Worm (Caenorhabditis elegans) whole organism, L2 larva: Measurements from ENCODE around the gene ift-74.

ENCODE experiments used
- blmp-1 ChIP-seq: sonication (generic microtip); optimal IDR thresholded peaks from 2 replicates; lab custom pipeline; 2017; ENCODE audit warnings: missing genetic modification characterization, mild to moderate bottlenecking, missing compliant biosample characterization, antibody characterized with exemption, moderate library complexity; ENCODE audit not compliant: insufficient read depth
- ceh-16 ChIP-seq: fragments of 150-350 bp; optimal IDR thresholded peaks from 2 replicates; lab custom pipeline; 2014; ENCODE audit warnings: missing biosample characterization, missing genetic modification characterization
- fos-1 ChIP-seq: fragments of 150-350 bp; optimal IDR thresholded peaks from 2 replicates; lab custom pipeline; 2014; ENCODE audit warnings: missing biosample characterization, missing genetic modification characterization
- lsy-2 ChIP-seq, 2 experiments: fragments of 150-350 bp in 1 of 2; sonication (generic microtip) in 1 of 2; optimal IDR thresholded peaks; 2 replicates each; lab custom pipeline; 2014 to 2017; ENCODE audit warnings: missing biosample characterization in 2 of 2, missing genetic modification characterization in 2 of 2
- mdl-1 ChIP-seq, 2 experiments: fragments of 150-350 bp in 1 of 2; sonication (generic microtip) in 1 of 2; optimal IDR thresholded peaks; 2 replicates each; lab custom pipeline; 2017; ENCODE audit warnings: missing biosample characterization in 2 of 2, missing genetic modification characterization in 2 of 2
- nhr-10 ChIP-seq: sonication (generic microtip); optimal IDR thresholded peaks from 2 replicates; lab custom pipeline; 2017; ENCODE audit warnings: missing biosample characterization, missing genetic modification characterization
- nhr-12 ChIP-seq: fragments of 150-350 bp; optimal IDR thresholded peaks from 2 replicates; lab custom pipeline; 2014; ENCODE audit warnings: missing biosample characterization, missing genetic modification characterization
- nhr-23 ChIP-seq: fragments of 150-350 bp; optimal IDR thresholded peaks from 2 replicates; lab custom pipeline; 2014; ENCODE audit warnings: missing biosample characterization, missing genetic modification reagents, missing genetic modification characterization
- nhr-77 ChIP-seq: fragments of 150-350 bp; optimal IDR thresholded peaks from 2 replicates; lab custom pipeline; 2014; ENCODE audit warnings: missing biosample characterization, missing genetic modification characterization
- unc-39 ChIP-seq: fragments of 150-350 bp; optimal IDR thresholded peaks from 2 replicates; lab custom pipeline; 2014; ENCODE audit warnings: missing biosample characterization, missing genetic modification characterization
- unc-55 ChIP-seq: fragments of 150-350 bp; sonication (generic microtip); optimal IDR thresholded peaks from 3 replicates; lab custom pipeline; 2014; ENCODE audit warnings: missing biosample characterization, missing genetic modification reagents, missing genetic modification characterization

DNA sequence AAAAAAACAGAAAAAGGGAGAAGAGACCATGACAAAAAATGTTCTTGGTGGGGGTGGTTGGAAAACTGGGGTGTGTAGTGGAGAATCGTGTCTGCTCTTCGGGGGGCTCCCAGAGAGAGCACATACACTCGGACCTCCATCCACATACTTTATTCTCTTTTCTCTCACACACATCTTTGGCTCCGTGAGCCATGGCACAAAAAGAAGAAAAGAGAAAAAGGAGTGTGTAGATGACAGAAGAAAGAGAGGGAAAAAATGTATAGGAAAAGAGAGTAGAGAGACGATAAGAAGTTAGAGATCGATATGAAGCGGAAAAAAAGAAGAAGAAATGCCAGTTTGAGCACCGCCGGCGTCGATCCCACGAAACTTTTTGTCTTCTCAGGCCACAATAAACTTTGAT lies 29.2 kb downstream of the ift-74 start:
- TF ChIP-seq nhr-10 (tag; lab: Kevin White, UChicago) (no peak), ceh-16 (no peak), nhr-77 (tag; lab: Kevin White, UChicago) (no peak), mdl-1 (tag; optimal IDR thresholded peaks at IDR 0.05; lab: Kevin White, UChicago) (no peak), nhr-23 (tag; lab: Kevin White, UChicago) (no peak), unc-39 (no peak), nhr-12 (tag; lab: Kevin White, UChicago) (no peak), fos-1 (tag; lab: Kevin White, UChicago) (no peak), blmp-1 (tag; lab: Kevin White, UChicago) (no peak), unc-55 (GFP tag; lab: Kevin White, UChicago) (peak; percentile 72), lsy-2 (tag; optimal IDR thresholded peaks at IDR 0.05; lab: Kevin White, UChicago) (peak; percentile 24 to 54)
